Worm (Caenorhabditis elegans): ENCODE data around the gene ttr-46.

Gene ttr-46

DNA sequence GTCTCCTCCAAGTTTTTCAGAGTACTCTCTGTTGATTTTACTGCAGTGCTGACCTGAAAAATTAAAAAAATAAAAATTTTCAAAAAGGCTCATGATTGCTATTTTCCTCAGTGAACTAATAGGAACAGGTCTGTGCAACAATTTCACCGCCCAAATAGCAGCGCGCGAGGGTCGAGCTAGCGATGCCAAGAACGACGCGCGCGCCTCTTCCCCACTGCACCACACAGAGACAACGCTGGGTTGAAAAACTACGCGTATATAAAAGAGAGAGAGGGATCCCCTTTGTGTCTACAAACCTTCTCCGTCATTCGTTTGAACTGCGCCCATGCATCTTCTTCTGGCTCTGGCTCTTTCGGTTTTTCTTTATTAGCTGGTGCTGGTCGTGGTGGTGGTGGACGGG, 19.1 kb downstream of the ttr-46 start:
- TF ChIP-seq lin-14 (GFP tag; optimal IDR thresholded peaks at IDR 0.05), result peak; percentile 76
- TF ChIP-seq C34B4.2 (tag; optimal IDR thresholded peaks at IDR 0.05), result no peak
- no peak for TF ChIP-seq sox-4 (tag; optimal IDR thresholded peaks at IDR 0.05)
- TF ChIP-seq F16B12.6 (tag; optimal IDR thresholded peaks at IDR 0.05), result peak; percentile 30
- peak; percentile 43 to 76 (median 72) for TF ChIP-seq ceh-82 (tag; optimal IDR thresholded peaks at IDR 0.05)
- TF ChIP-seq nhr-12 (tag; optimal IDR thresholded peaks at IDR 0.05), result no peak
- no peak for TF ChIP-seq fkh-10 (GFP tag; optimal IDR thresholded peaks at IDR 0.05)
- peak; percentile 47 for TF ChIP-seq nhr-90 (tag; optimal IDR thresholded peaks at IDR 0.05; ENCODE audit: poor library complexity)
- no peak for TF ChIP-seq isw-1 (GFP tag; IDR thresholded peaks at IDR 0.05)
- TF ChIP-seq snu-23 (GFP tag; optimal IDR thresholded peaks at IDR 0.05), result peak; percentile 81
- no peak for TF ChIP-seq aly-2 (tag; optimal IDR thresholded peaks at IDR 0.05)
- peak; percentile 55 for TF ChIP-seq unc-86 (tag; optimal IDR thresholded peaks at IDR 0.05)
- TF ChIP-seq elt-3 (tag; optimal IDR thresholded peaks at IDR 0.05), result no peak
- peak; percentile 37 for TF ChIP-seq egl-13 (tag; optimal IDR thresholded peaks at IDR 0.05)
- peak; percentile 47 for TF ChIP-seq pax-3 (tag; optimal IDR thresholded peaks at IDR 0.05)
- TF ChIP-seq Y116A8C.19 (tag; optimal IDR thresholded peaks at IDR 0.05; ENCODE audit: borderline replicate concordance), result no peak
- peak in 1 of 2 experiments; percentile 35 for TF ChIP-seq mdl-1 (tag; optimal IDR thresholded peaks at IDR 0.05)
- peak; percentile 45 to 74 for TF ChIP-seq lin-35 (GFP tag; optimal IDR thresholded peaks at IDR 0.05)
- no peak for TF ChIP-seq tlp-1 (tag; optimal IDR thresholded peaks at IDR 0.05)
- no peak for TF ChIP-seq aha-1 (tag; optimal IDR thresholded peaks at IDR 0.05)
- TF ChIP-seq nhr-20 (tag; optimal IDR thresholded peaks at IDR 0.05), result peak; percentile 72
- no peak for TF ChIP-seq nhr-237 (tag; optimal IDR thresholded peaks at IDR 0.05)
- TF ChIP-seq ets-5 (GFP tag; IDR thresholded peaks at IDR 0.05), result no peak
- no peak for TF ChIP-seq nhr-76 (tag; optimal IDR thresholded peaks at IDR 0.05)
- TF ChIP-seq efl-1 (optimal IDR thresholded peaks at IDR 0.05), result peak; percentile 36 to 59
- peak; percentile 42 to 96 for TF ChIP-seq efl-1 (GFP tag; optimal IDR thresholded peaks at IDR 0.05 in 1 of 2)
- no peak for TF ChIP-seq pqm-1 (tag; optimal IDR thresholded peaks at IDR 0.05)
- no peak for TF ChIP-seq ztf-4 (tag; optimal IDR thresholded peaks at IDR 0.05)
- no peak for TF ChIP-seq vab-15 (tag; optimal IDR thresholded peaks at IDR 0.05)
- peak; percentile 54 for TF ChIP-seq xbp-1 (tag; optimal IDR thresholded peaks at IDR 0.05)
- no peak for TF ChIP-seq unc-30 (tag; optimal IDR thresholded peaks at IDR 0.05)
- peak; percentile 75 for TF ChIP-seq nhr-71 (tag; optimal IDR thresholded peaks at IDR 0.05)
- TF ChIP-seq ama-1 (optimal IDR thresholded peaks at IDR 0.05), result no peak
- no peak for TF ChIP-seq alr-1 (tag; optimal IDR thresholded peaks at IDR 0.05; ENCODE audit: borderline replicate concordance)
- no peak for TF ChIP-seq sptf-1 (tag; optimal IDR thresholded peaks at IDR 0.05)
- no peak for TF ChIP-seq fkh-4 (tag; optimal IDR thresholded peaks at IDR 0.05; ENCODE audit: borderline replicate concordance)
- TF ChIP-seq hlh-17 (GFP tag; optimal IDR thresholded peaks at IDR 0.05; ENCODE audit: borderline replicate concordance), result no peak
- TF ChIP-seq ceh-63 (GFP tag; optimal IDR thresholded peaks at IDR 0.05), result peak; percentile 24
- peak; percentile 52 for TF ChIP-seq lir-3 (tag; optimal IDR thresholded peaks at IDR 0.05; ENCODE audit: poor library complexity)
- TF ChIP-seq efl-3 (GFP tag; optimal IDR thresholded peaks at IDR 0.05), result no peak
- no peak for TF ChIP-seq hpl-2 (GFP tag; optimal IDR thresholded peaks at IDR 0.05)
- no peak for TF ChIP-seq nhr-85 (tag)
- peak; percentile 72 for TF ChIP-seq swsn-7 (tag; optimal IDR thresholded peaks at IDR 0.05)
- no peak for TF ChIP-seq ceh-90 (tag; optimal IDR thresholded peaks at IDR 0.05)
- no peak for TF ChIP-seq nhr-84 (tag; optimal IDR thresholded peaks at IDR 0.05)
- peak in 2 of 3 experiments; percentile 45 to 46 for TF ChIP-seq dpl-1 (GFP tag; optimal IDR thresholded peaks at IDR 0.05)
- TF ChIP-seq irx-1 (tag; optimal IDR thresholded peaks at IDR 0.05), result peak; percentile 2
- peak; percentile 15 for TF ChIP-seq fos-1 (tag; optimal IDR thresholded peaks at IDR 0.05)
- no peak for TF ChIP-seq nhr-28 (tag; optimal IDR thresholded peaks at IDR 0.05)
- peak; percentile 31; the same call in 1 of the 2 replicates for TF ChIP-seq grh-1 (GFP tag; IDR thresholded peaks at IDR 0.05)
- no peak for TF ChIP-seq zag-1 (tag; optimal IDR thresholded peaks at IDR 0.05)
- no peak for TF ChIP-seq ztf-11 (tag; optimal IDR thresholded peaks at IDR 0.05)
- no peak for TF ChIP-seq egl-27 (tag; optimal IDR thresholded peaks at IDR 0.05)
- peak; percentile 72 for TF ChIP-seq mep-1 (tag; optimal IDR thresholded peaks at IDR 0.05)
